Worm (Caenorhabditis elegans) whole organism, young adult: ENCODE data around the gene clec-195.

Experiments used
- C06A6.2 ChIP-seq: fragments of 200-800 bp; sonication (Bioruptor generic); conservative IDR thresholded peaks from 2 replicates; pipeline ENCODE4 v1.3.6; 2022; ENCODE audit warnings: missing genetic modification characterization, missing compliant biosample characterization
- F33H1.4 ChIP-seq: fragments of 200-800 bp; sonication (Bioruptor generic); IDR thresholded peaks from 2 replicates; pipeline ENCODE4 v1.3.6; 2022; ENCODE audit warnings: missing genetic modification reagents, missing genetic modification characterization, missing compliant biosample characterization
- T26A5.8 ChIP-seq: sonication (generic microtip); optimal IDR thresholded peaks from 2 replicates; lab custom pipeline; 2016; ENCODE audit warnings: missing genetic modification characterization, missing compliant biosample characterization
- Y53F4B.3 ChIP-seq: fragments of 200-800 bp; sonication (Bioruptor generic); IDR thresholded peaks from 2 replicates; pipeline ENCODE4 v1.3.6; 2022; ENCODE audit warnings: missing genetic modification reagents, missing genetic modification characterization, missing compliant biosample characterization
- Y53G8AR.9 ChIP-seq: fragments of 200-800 bp; sonication (Bioruptor generic); conservative IDR thresholded peaks from 2 replicates; pipeline ENCODE4 v1.3.6; 2022; ENCODE audit warnings: missing genetic modification reagents, missing genetic modification characterization, missing compliant biosample characterization
- Y56A3A.18 ChIP-seq: fragments of 200-800 bp; sonication (Bioruptor generic); IDR thresholded peaks from 2 replicates; pipeline ENCODE4 v1.3.6; 2022; ENCODE audit warnings: missing genetic modification reagents, missing genetic modification characterization, missing compliant biosample characterization
- Y95B8A.8 ChIP-seq: fragments of 200-800 bp; sonication (Bioruptor generic); IDR thresholded peaks from 2 replicates; pipeline ENCODE4 v1.3.6; 2022; ENCODE audit warnings: missing genetic modification reagents, missing genetic modification characterization, missing compliant biosample characterization
- akir-1 ChIP-seq: fragments of 200-800 bp; sonication (Bioruptor generic); optimal IDR thresholded peaks from 2 replicates; lab custom pipeline; 2018; ENCODE audit warnings: mild to moderate bottlenecking, missing genetic modification characterization, moderate library complexity, missing compliant biosample characterization
- aptf-2 ChIP-seq: fragments of 200-800 bp; sonication (Bioruptor generic); conservative IDR thresholded peaks from 2 replicates; pipeline ENCODE4 v1.3.6; 2022; ENCODE audit warnings: missing genetic modification reagents, missing genetic modification characterization, missing compliant biosample characterization
- ccch-3 ChIP-seq: fragments of 200-800 bp; sonication (Bioruptor generic); optimal IDR thresholded peaks from 2 replicates; lab custom pipeline; 2018; ENCODE audit warnings: mild to moderate bottlenecking, missing genetic modification characterization, missing compliant biosample characterization
- cebp-2 ChIP-seq: fragments of 200-800 bp; sonication (Bioruptor generic); IDR thresholded peaks from 2 replicates; pipeline ENCODE4 v1.3.6; 2022; ENCODE audit warnings: missing genetic modification characterization, missing compliant biosample characterization
- ceh-100 ChIP-seq: fragments of 200-800 bp; sonication (Bioruptor generic); IDR thresholded peaks from 2 replicates; pipeline ENCODE4 v1.3.6; 2022; ENCODE audit warnings: missing genetic modification reagents, missing genetic modification characterization, missing compliant biosample characterization
- dox-1 ChIP-seq: fragments of 200-800 bp; sonication (Bioruptor generic); IDR thresholded peaks from 2 replicates; pipeline ENCODE4 v1.3.6; 2022; ENCODE audit warnings: missing genetic modification reagents, missing genetic modification characterization, missing compliant biosample characterization
- dpl-1 ChIP-seq: fragments of 150-350 bp; optimal IDR thresholded peaks from 2 replicates; lab custom pipeline; 2014; ENCODE audit warnings: missing biosample characterization, missing genetic modification reagents, missing genetic modification characterization
- fkh-3 ChIP-seq: sonication (generic microtip); optimal IDR thresholded peaks from 2 replicates; lab custom pipeline; 2016; ENCODE audit warnings: mild to moderate bottlenecking, missing genetic modification characterization, missing compliant biosample characterization
- hlh-12 ChIP-seq: sonication (generic microtip); optimal IDR thresholded peaks from 2 replicates; lab custom pipeline; 2016; ENCODE audit warnings: missing genetic modification characterization, missing compliant biosample characterization
- hmg-20 ChIP-seq: fragments of 200-800 bp; sonication (Bioruptor generic); IDR thresholded peaks from 2 replicates; pipeline ENCODE4 v1.3.6; 2022; ENCODE audit warnings: missing genetic modification reagents, missing genetic modification characterization, missing compliant biosample characterization
- let-526 ChIP-seq: fragments of 200-800 bp; sonication (Bioruptor generic); IDR thresholded peaks from 2 replicates; pipeline ENCODE4 v1.3.6; 2022; ENCODE audit warnings: missing genetic modification reagents, missing genetic modification characterization, missing compliant biosample characterization
- let-607 ChIP-seq, 2 experiments: fragments of 200-800 bp in 1 of 2; sonication (Bioruptor generic) in 1 of 2; sonication (generic microtip) in 1 of 2; optimal IDR thresholded peaks; 2 replicates each; lab custom pipeline; 2016 to 2018; ENCODE audit warnings: mild to moderate bottlenecking in 2 of 2, missing compliant biosample characterization in 2 of 2, missing genetic modification characterization in 2 of 2, moderate library complexity in 2 of 2, missing genotype in 1 of 2
- lin-40 ChIP-seq: sonication (generic microtip); optimal IDR thresholded peaks from 2 replicates; lab custom pipeline; 2016; ENCODE audit warnings: missing genetic modification characterization, mild to moderate bottlenecking, missing compliant biosample characterization, missing genotype, missing genetic modification reagents
- lsy-27 ChIP-seq: sonication (generic microtip); optimal IDR thresholded peaks from 2 replicates; lab custom pipeline; 2017; ENCODE audit warnings: missing genetic modification characterization, mild to moderate bottlenecking, missing compliant biosample characterization, antibody characterized with exemption, missing genotype, borderline replicate concordance; ENCODE audit not compliant: insufficient read depth
- madf-3 ChIP-seq: fragments of 200-800 bp; sonication (Bioruptor generic); IDR thresholded peaks from 2 replicates; pipeline ENCODE4 v1.3.6; 2022; ENCODE audit warnings: missing genetic modification reagents, missing genetic modification characterization, missing compliant biosample characterization
- nhr-120 ChIP-seq: fragments of 200-800 bp; sonication (Bioruptor generic); IDR thresholded peaks from 2 replicates; pipeline ENCODE4 v1.3.6; 2022; ENCODE audit warnings: missing genetic modification characterization, missing compliant biosample characterization
- repo-1 ChIP-seq: sonication (generic microtip); optimal IDR thresholded peaks from 2 replicates; lab custom pipeline; 2017; ENCODE audit warnings: mild to moderate bottlenecking, missing genetic modification characterization, missing compliant biosample characterization
- sea-2 ChIP-seq: fragments of 200-800 bp; sonication (Bioruptor generic); IDR thresholded peaks from 2 replicates; pipeline ENCODE4 v1.3.6; 2022; ENCODE audit warnings: missing genetic modification characterization, missing compliant biosample characterization
- snpc-1.1 ChIP-seq: sonication (generic microtip); optimal IDR thresholded peaks from 2 replicates; lab custom pipeline; 2017; ENCODE audit warnings: missing genetic modification characterization, mild to moderate bottlenecking, missing compliant biosample characterization, antibody characterized with exemption, moderate library complexity, missing genotype, missing genetic modification reagents; ENCODE audit not compliant: insufficient read depth
- tbx-9 ChIP-seq: sonication (generic microtip); optimal IDR thresholded peaks from 2 replicates; lab custom pipeline; 2016; ENCODE audit warnings: borderline replicate concordance, missing genetic modification characterization, inconsistent platforms, missing compliant biosample characterization
- tlf-1 ChIP-seq: fragments of 200-800 bp; sonication (Bioruptor generic); optimal IDR thresholded peaks from 2 replicates; lab custom pipeline; 2018; ENCODE audit warnings: mild to moderate bottlenecking, missing genetic modification characterization, missing compliant biosample characterization
- xnd-1 ChIP-seq: sonication (generic microtip); optimal IDR thresholded peaks from 2 replicates; lab custom pipeline; 2016; ENCODE audit warnings: missing genotype, missing genetic modification reagents, missing genetic modification characterization, missing compliant biosample characterization
- zfh-2 ChIP-seq: fragments of 200-800 bp; sonication (Bioruptor generic); conservative IDR thresholded peaks from 2 replicates; pipeline ENCODE4 v1.3.6; 2022; ENCODE audit warnings: missing genetic modification reagents, missing genetic modification characterization, missing compliant biosample characterization
- zim-3 ChIP-seq: sonication (generic microtip); optimal IDR thresholded peaks from 2 replicates; lab custom pipeline; 2017; ENCODE audit warnings: mild to moderate bottlenecking, missing genetic modification characterization, moderate library complexity, missing compliant biosample characterization
- ztf-25 ChIP-seq: fragments of 200-800 bp; sonication (Bioruptor generic); IDR thresholded peaks from 2 replicates; pipeline ENCODE4 v1.3.6; 2022; ENCODE audit warnings: missing genetic modification reagents, missing genetic modification characterization, missing compliant biosample characterization
- ztf-26 ChIP-seq: sonication (generic microtip); optimal IDR thresholded peaks from 2 replicates; lab custom pipeline; 2017; ENCODE audit warnings: missing genetic modification characterization, missing compliant biosample characterization
- ztf-3 ChIP-seq: fragments of 200-800 bp; sonication (Bioruptor generic); optimal IDR thresholded peaks from 2 replicates; lab custom pipeline; 2018; ENCODE audit warnings: mild to moderate bottlenecking, missing genetic modification characterization, missing compliant biosample characterization

The clec-195 gene

ce11 chrIV:17053261-17053660 lies 7.7 kb upstream of the clec-195 start, which contains the start of gene Y116A8C.23:
Gene Y116A8C.23 (plus strand): TSS chrIV:17053561.
- no peak for TF ChIP-seq tbx-9
- TF ChIP-seq akir-1 (GFP tag; lab: Kevin White, UChicago): no peak
- no peak for TF ChIP-seq let-607 (tag; optimal IDR thresholded peaks at IDR 0.05; lab: Kevin White, UChicago)
- no peak for TF ChIP-seq xnd-1 (tag; lab: Kevin White, UChicago)
- no peak for TF ChIP-seq Y53G8AR.9
- no peak for TF ChIP-seq Y95B8A.8 (GFP tag; lab: Robert Waterston, UW)
- TF ChIP-seq snpc-1.1 (tag; lab: Kevin White, UChicago): no peak
- no peak for TF ChIP-seq lsy-27 (tag; lab: Kevin White, UChicago)
- no peak for TF ChIP-seq nhr-120 (GFP tag; lab: Robert Waterston, UW)
- no peak for TF ChIP-seq let-526 (GFP tag; lab: Robert Waterston, UW)
- no peak for TF ChIP-seq ccch-3 (GFP tag; lab: Kevin White, UChicago)
- no peak for TF ChIP-seq ztf-26 (tag; lab: Kevin White, UChicago)
- TF ChIP-seq, all 124 proteins: peak for 0

ce11 chrIV:17048257-17048656 lies 2.7 kb upstream of the clec-195 start, which contains the start of gene athp-3:
Gene athp-3 (minus strand): TSS chrIV:17048357.
- TF ChIP-seq ceh-100 (GFP tag; lab: Robert Waterston, UW) (no peak), fkh-3 (tag; lab: Kevin White, UChicago) (no peak), aptf-2 (no peak), F33H1.4 (GFP tag; lab: Robert Waterston, UW) (no peak), madf-3 (GFP tag; lab: Robert Waterston, UW) (no peak), tbx-9 (no peak)

- TF ChIP-seq Y56A3A.18 (GFP tag; lab: Robert Waterston, UW): no peak
- TF ChIP-seq lin-40 (tag; lab: Kevin White, UChicago): no peak
- TF ChIP-seq cebp-2 (GFP tag; lab: Robert Waterston, UW): no peak
- TF ChIP-seq hlh-12 (tag; lab: Kevin White, UChicago): no peak
- TF ChIP-seq T26A5.8 (tag; lab: Kevin White, UChicago): no peak
- no peak for TF ChIP-seq ztf-25 (GFP tag; lab: Robert Waterston, UW)
- no peak for TF ChIP-seq Y53F4B.3 (GFP tag; lab: Robert Waterston, UW)
- no peak for TF ChIP-seq sea-2
- no peak for TF ChIP-seq repo-1 (tag; lab: Kevin White, UChicago)
- no peak for TF ChIP-seq zfh-2 (GFP tag; lab: Robert Waterston, UW)
- TF ChIP-seq C06A6.2: no peak
- no peak for TF ChIP-seq zim-3
- TF ChIP-seq snpc-1.1 (tag; lab: Kevin White, UChicago): no peak
- no peak for TF ChIP-seq dox-1 (GFP tag; lab: Robert Waterston, UW)
- no peak for TF ChIP-seq aptf-2
Observed at ce11 chrIV:17040618-17041017, 5.0 kb downstream of the clec-195 start, which contains the start of gene Y116A8C.20. Gene Y116A8C.20 (plus strand): TSS chrIV:17040918.

- TF ChIP-seq akir-1 (GFP tag; lab: Kevin White, UChicago): no peak
- TF ChIP-seq let-607 (tag; optimal IDR thresholded peaks at IDR 0.05; lab: Kevin White, UChicago): no peak
- no peak for TF ChIP-seq ztf-3
- TF ChIP-seq dpl-1: no peak
- TF ChIP-seq hmg-20: no peak
- no peak for TF ChIP-seq nhr-120 (GFP tag; lab: Robert Waterston, UW)
- no peak for TF ChIP-seq tlf-1 (GFP tag; lab: Kevin White, UChicago)
- TF ChIP-seq ceh-100 (GFP tag; lab: Robert Waterston, UW): no peak
Observed at ce11 chrIV:17039545-17039944, 6.0 kb downstream of the clec-195 start, which contains the start of gene Y116A8C.19. Gene Y116A8C.19 (minus strand): TSS chrIV:17039645.
